Worm (Caenorhabditis elegans): Measurements from ENCODE around the gene T03E6.8.

The T03E6.8 gene

DNA sequence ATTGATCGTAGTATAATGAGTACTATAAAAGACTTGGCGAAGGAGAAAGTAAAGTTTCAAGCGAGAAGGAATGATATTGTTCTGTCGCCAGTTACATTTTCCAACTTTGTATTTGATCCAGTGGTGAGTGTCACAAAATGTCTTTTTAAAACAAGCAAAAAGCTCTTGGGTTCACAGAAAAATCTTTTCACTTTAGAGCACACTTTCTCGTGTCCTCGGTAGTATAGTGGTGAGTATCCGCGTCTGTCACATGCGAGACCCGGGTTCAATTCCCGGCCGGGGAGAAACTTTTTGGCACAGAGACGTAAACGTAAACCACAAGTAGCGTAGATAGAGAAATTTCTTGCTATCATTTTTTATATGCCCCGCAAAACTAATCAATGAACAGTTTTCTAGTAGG is 37.4 kb upstream of the T03E6.8 start:
- TF ChIP-seq elt-3 (tag; optimal IDR thresholded peaks at IDR 0.05) = no peak
- no peak for TF ChIP-seq blmp-1 (tag; optimal IDR thresholded peaks at IDR 0.05)
- TF ChIP-seq tbx-8 (GFP tag; optimal IDR thresholded peaks at IDR 0.05) = no peak
- TF ChIP-seq zip-8 (tag; optimal IDR thresholded peaks at IDR 0.05) = no peak
- TF ChIP-seq ceh-39 (tag; optimal IDR thresholded peaks at IDR 0.05) = no peak
- TF ChIP-seq ceh-43 (GFP tag; optimal IDR thresholded peaks at IDR 0.05) = no peak
- no peak for TF ChIP-seq ces-1 (GFP tag; optimal IDR thresholded peaks at IDR 0.05)
- no peak for TF ChIP-seq drap-1 (GFP tag; optimal IDR thresholded peaks at IDR 0.05)
- no peak for TF ChIP-seq sptf-1 (tag; optimal IDR thresholded peaks at IDR 0.05)
- no peak for TF ChIP-seq cnd-1 (tag; optimal IDR thresholded peaks at IDR 0.05)
- TF ChIP-seq ceh-83 (GFP tag; optimal IDR thresholded peaks at IDR 0.05) = no peak
- TF ChIP-seq sem-2 (GFP tag; optimal IDR thresholded peaks at IDR 0.05) = no peak
- TF ChIP-seq ztf-11 (tag; optimal IDR thresholded peaks at IDR 0.05) = no peak
- no peak for TF ChIP-seq nhr-2 (tag; optimal IDR thresholded peaks at IDR 0.05)

ce11 chrV:16638204-16638603 is 35.2 kb upstream of the T03E6.8 start, which contains the start of gene srw-76:
Gene srw-76 (minus strand): TSS chrV:16638304.
- TF ChIP-seq unc-62 (GFP tag; optimal IDR thresholded peaks at IDR 0.05) = no peak
- TF ChIP-seq nhr-12 (tag; optimal IDR thresholded peaks at IDR 0.05) = no peak
- no peak for TF ChIP-seq nhr-28 (tag; optimal IDR thresholded peaks at IDR 0.05)
- TF ChIP-seq ceh-83 (GFP tag; optimal IDR thresholded peaks at IDR 0.05) = no peak
- no peak for TF ChIP-seq flh-1 (GFP tag; optimal IDR thresholded peaks at IDR 0.05)
- no peak for TF ChIP-seq blmp-1 (tag; optimal IDR thresholded peaks at IDR 0.05)
- TF ChIP-seq elt-1 (tag; optimal IDR thresholded peaks at IDR 0.05; ENCODE audit: borderline replicate concordance, insufficient read depth) = no peak
- no peak for TF ChIP-seq tbx-8 (GFP tag; optimal IDR thresholded peaks at IDR 0.05)
- no peak for TF ChIP-seq sem-2 (GFP tag; optimal IDR thresholded peaks at IDR 0.05)
- TF ChIP-seq nhr-76 (tag; optimal IDR thresholded peaks at IDR 0.05) = no peak
- no peak for TF ChIP-seq sptf-1 (tag; optimal IDR thresholded peaks at IDR 0.05)
- no peak for TF ChIP-seq unc-120 (tag; optimal IDR thresholded peaks at IDR 0.05; ENCODE audit: poor library complexity, severe bottlenecking)
- no peak for TF ChIP-seq snpc-4 (tag; optimal IDR thresholded peaks at IDR 0.05)
- no peak for TF ChIP-seq lin-13 (tag; optimal IDR thresholded peaks at IDR 0.05)

ce11 chrV:16635911-16636310 is 32.9 kb upstream of the T03E6.8 start, which contains the start of gene mltn-11:
Gene mltn-11 (plus strand): TSS chrV:16636186.
- no peak for TF ChIP-seq lin-32 (GFP tag; optimal IDR thresholded peaks at IDR 0.05)
- no peak for TF ChIP-seq sptf-1 (tag; optimal IDR thresholded peaks at IDR 0.05)
- no peak for TF ChIP-seq mab-5 (tag; optimal IDR thresholded peaks at IDR 0.05)
- no peak for TF ChIP-seq nhr-12 (tag; optimal IDR thresholded peaks at IDR 0.05)
- no peak for TF ChIP-seq flh-1 (GFP tag; optimal IDR thresholded peaks at IDR 0.05)
- no peak for TF ChIP-seq nhr-76 (tag; optimal IDR thresholded peaks at IDR 0.05)

DNA sequence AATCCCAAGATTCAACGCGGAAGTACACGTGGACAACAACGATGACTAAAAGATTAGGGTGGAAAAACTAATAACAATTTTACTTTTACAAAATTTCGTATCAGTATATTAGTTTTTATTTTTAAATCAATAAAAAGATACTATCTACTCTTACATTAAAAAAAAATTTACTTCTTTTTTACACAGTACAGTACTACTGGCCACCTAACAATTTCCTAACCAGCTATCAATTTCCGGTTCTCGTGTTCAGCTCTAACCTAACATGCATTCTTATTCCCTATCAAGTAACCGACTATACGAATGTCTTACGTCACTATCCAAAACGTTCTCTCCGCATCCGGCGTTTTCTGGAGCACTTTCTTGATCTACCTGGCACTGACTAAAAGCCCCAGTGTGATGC is 26.6 kb upstream of the T03E6.8 start, which contains the start of gene srd-21:
Gene srd-21, plus strand, starts transcription at position 301 of the 400 bp plus-strand sequence.
- TF ChIP-seq mab-5 (tag; optimal IDR thresholded peaks at IDR 0.05) (no peak), ceh-83 (GFP tag; optimal IDR thresholded peaks at IDR 0.05) (no peak), hlh-1 (tag; optimal IDR thresholded peaks at IDR 0.05) (no peak), ceh-39 (tag; optimal IDR thresholded peaks at IDR 0.05) (no peak), nhr-2 (tag; optimal IDR thresholded peaks at IDR 0.05) (no peak)

ce11 chrV:16628991-16629390 is 26.0 kb upstream of the T03E6.8 start, which contains the start of gene W06G6.2:
Gene W06G6.2 (plus strand): TSS chrV:16629291.
- TF ChIP-seq hlh-1 (tag; optimal IDR thresholded peaks at IDR 0.05) (no peak), tbx-8 (GFP tag; optimal IDR thresholded peaks at IDR 0.05) (no peak), bed-3 (GFP tag; optimal IDR thresholded peaks at IDR 0.05) (no peak), drap-1 (GFP tag; optimal IDR thresholded peaks at IDR 0.05) (no peak), ham-2 (GFP tag; optimal IDR thresholded peaks at IDR 0.05) (no peak), unc-120 (tag; optimal IDR thresholded peaks at IDR 0.05; ENCODE audit: poor library complexity, severe bottlenecking) (no peak), lsy-2 (tag; optimal IDR thresholded peaks at IDR 0.05) (no peak), lin-13 (tag; optimal IDR thresholded peaks at IDR 0.05) (no peak), nhr-2 (tag; optimal IDR thresholded peaks at IDR 0.05) (no peak)

DNA sequence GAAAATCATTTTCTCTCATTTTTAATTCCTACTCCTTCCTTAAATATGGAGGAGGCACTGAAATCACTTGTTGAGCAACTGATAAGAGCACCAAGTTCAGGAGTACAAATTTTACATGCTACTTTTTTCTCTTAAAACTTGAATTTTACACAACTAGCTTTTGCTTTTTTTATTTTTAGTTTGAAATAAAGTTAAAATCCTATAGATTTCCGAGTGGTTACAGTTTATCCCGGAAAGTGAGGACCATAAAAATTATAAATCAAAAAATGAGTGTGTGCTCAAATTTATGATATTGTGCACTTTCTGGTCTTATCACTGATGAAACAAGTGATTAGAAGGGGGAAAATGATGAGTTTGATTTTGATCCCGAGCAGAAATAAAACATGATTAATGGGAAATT is 25.0 kb upstream of the T03E6.8 start, which contains the start of gene oac-53:
Gene oac-53, minus strand, starts transcription at position 9 of the 400 bp plus-strand sequence.
- TF ChIP-seq ham-2 (GFP tag; optimal IDR thresholded peaks at IDR 0.05) (no peak), mls-2 (tag; optimal IDR thresholded peaks at IDR 0.05) (no peak), tbx-8 (GFP tag; optimal IDR thresholded peaks at IDR 0.05) (no peak), bed-3 (GFP tag; optimal IDR thresholded peaks at IDR 0.05) (no peak), ztf-11 (tag; optimal IDR thresholded peaks at IDR 0.05) (no peak), pha-4 (tag; optimal IDR thresholded peaks at IDR 0.05) (no peak), drap-1 (GFP tag; optimal IDR thresholded peaks at IDR 0.05) (no peak), nhr-76 (tag; optimal IDR thresholded peaks at IDR 0.05) (no peak), blmp-1 (tag; optimal IDR thresholded peaks at IDR 0.05) (no peak), nhr-12 (tag; optimal IDR thresholded peaks at IDR 0.05) (no peak), sptf-1 (tag; optimal IDR thresholded peaks at IDR 0.05) (no peak), mab-5 (tag; optimal IDR thresholded peaks at IDR 0.05) (no peak), snpc-4 (tag; optimal IDR thresholded peaks at IDR 0.05) (no peak)

Data from whole organism, mixed stage, embryonic.